Worm (Caenorhabditis elegans) whole organism, young adult: ENCODE measurements around the gene erd-2.2.
A peak's percentile ranks its signal among the peaks of the same experiment; 100 is the strongest.

ENCODE experiments used
- B0019.2 ChIP-seq: fragments of 200-800 bp; sonication (Bioruptor generic); conservative IDR thresholded peaks from 2 replicates; pipeline ENCODE4 v1.3.6; 2022; ENCODE audit warnings: missing genetic modification reagents, missing genetic modification characterization, missing compliant biosample characterization
- F37B4.10 ChIP-seq: fragments of 200-800 bp; sonication (Bioruptor generic); IDR thresholded peaks from 2 replicates; pipeline ENCODE4 v1.3.6; 2022; ENCODE audit warnings: missing genetic modification characterization, missing compliant biosample characterization
- F52B5.7 ChIP-seq: sonication (generic microtip); optimal IDR thresholded peaks from 2 replicates; lab custom pipeline; 2016; ENCODE audit warnings: mild to moderate bottlenecking, missing genetic modification characterization, missing compliant biosample characterization
- Y53F4B.3 ChIP-seq: fragments of 200-800 bp; sonication (Bioruptor generic); IDR thresholded peaks from 2 replicates; pipeline ENCODE4 v1.3.6; 2022; ENCODE audit warnings: missing genetic modification reagents, missing genetic modification characterization, missing compliant biosample characterization
- ZK185.1 ChIP-seq: sonication (generic microtip); optimal IDR thresholded peaks from 2 replicates; lab custom pipeline; 2016; ENCODE audit warnings: mild to moderate bottlenecking, missing genetic modification characterization, missing compliant biosample characterization; ENCODE audit not compliant: poor library complexity, severe bottlenecking
- athp-1 ChIP-seq: sonication (generic microtip); optimal IDR thresholded peaks from 2 replicates; lab custom pipeline; 2017; ENCODE audit warnings: mild to moderate bottlenecking, missing genetic modification characterization, missing compliant biosample characterization
- attf-3 ChIP-seq: fragments of 200-800 bp; sonication (Bioruptor generic); conservative IDR thresholded peaks from 2 replicates; pipeline ENCODE4 v1.3.6; 2022; ENCODE audit warnings: missing genetic modification reagents, missing genetic modification characterization, missing compliant biosample characterization
- attf-5 ChIP-seq: fragments of 200-800 bp; sonication (Bioruptor generic); optimal IDR thresholded peaks from 2 replicates; lab custom pipeline; 2018; ENCODE audit warnings: mild to moderate bottlenecking, missing genetic modification characterization, missing compliant biosample characterization
- ccch-3 ChIP-seq: fragments of 200-800 bp; sonication (Bioruptor generic); optimal IDR thresholded peaks from 2 replicates; lab custom pipeline; 2018; ENCODE audit warnings: mild to moderate bottlenecking, missing genetic modification characterization, missing compliant biosample characterization
- cebp-1 ChIP-seq, 2 experiments: fragments of 200-800 bp in 1 of 2; sonication (Bioruptor generic) in 1 of 2; sonication (generic microtip) in 1 of 2; IDR thresholded peaks in 1 of 2; optimal IDR thresholded peaks in 1 of 2; 2 replicates each; pipeline versions ENCODE4 v1.3.6 to Lab custom; 2017 to 2022; ENCODE audit warnings: missing compliant biosample characterization in 2 of 2, missing genetic modification characterization in 2 of 2, mild to moderate bottlenecking in 1 of 2, missing genetic modification reagents in 1 of 2, moderate library complexity in 1 of 2
- cebp-2 ChIP-seq: fragments of 200-800 bp; sonication (Bioruptor generic); IDR thresholded peaks from 2 replicates; pipeline ENCODE4 v1.3.6; 2022; ENCODE audit warnings: missing genetic modification characterization, missing compliant biosample characterization
- ceh-27 ChIP-seq: fragments of 200-800 bp; sonication (Bioruptor generic); optimal IDR thresholded peaks from 2 replicates; lab custom pipeline; 2018; ENCODE audit warnings: mild to moderate bottlenecking, missing genetic modification characterization, moderate library complexity, missing compliant biosample characterization
- ceh-79 ChIP-seq: sonication (generic microtip); optimal IDR thresholded peaks from 2 replicates; lab custom pipeline; 2017; ENCODE audit warnings: mild to moderate bottlenecking, missing genetic modification characterization, missing compliant biosample characterization
- chd-7 ChIP-seq: sonication (generic microtip); optimal IDR thresholded peaks from 2 replicates; lab custom pipeline; 2016; ENCODE audit warnings: mild to moderate bottlenecking, missing genetic modification characterization, moderate library complexity, missing compliant biosample characterization
- dpff-1 ChIP-seq: sonication (generic microtip); optimal IDR thresholded peaks from 2 replicates; lab custom pipeline; 2017; ENCODE audit warnings: mild to moderate bottlenecking, missing genetic modification characterization, missing compliant biosample characterization
- dpl-1 ChIP-seq: fragments of 150-350 bp; optimal IDR thresholded peaks from 2 replicates; lab custom pipeline; 2014; ENCODE audit warnings: missing biosample characterization, missing genetic modification reagents, missing genetic modification characterization
- egrh-3 ChIP-seq: fragments of 200-800 bp; sonication (Bioruptor generic); IDR thresholded peaks from 2 replicates; pipeline ENCODE4 v1.3.6; 2022; ENCODE audit warnings: missing genetic modification reagents, missing genetic modification characterization, missing compliant biosample characterization
- ekl-4 ChIP-seq: fragments of 200-800 bp; sonication (Bioruptor generic); IDR thresholded peaks from 2 replicates; pipeline ENCODE4 v1.3.6; 2022; ENCODE audit warnings: missing genetic modification reagents, missing genetic modification characterization, missing compliant biosample characterization
- ets-4 ChIP-seq: fragments of 200-800 bp; sonication (Bioruptor generic); optimal IDR thresholded peaks from 2 replicates; lab custom pipeline; 2018; ENCODE audit warnings: mild to moderate bottlenecking, missing genetic modification characterization, missing compliant biosample characterization
- him-1 ChIP-seq: sonication (generic microtip); optimal IDR thresholded peaks from 2 replicates; lab custom pipeline; 2016; ENCODE audit warnings: missing genotype, missing genetic modification reagents, missing genetic modification characterization, missing compliant biosample characterization
- hmg-1.2 ChIP-seq: fragments of 200-800 bp; sonication (Bioruptor generic); IDR thresholded peaks from 2 replicates; pipeline ENCODE4 v1.3.6; 2022; ENCODE audit warnings: missing genetic modification reagents, missing genetic modification characterization, missing compliant biosample characterization
- hmg-20 ChIP-seq: fragments of 200-800 bp; sonication (Bioruptor generic); IDR thresholded peaks from 2 replicates; pipeline ENCODE4 v1.3.6; 2022; ENCODE audit warnings: missing genetic modification reagents, missing genetic modification characterization, missing compliant biosample characterization
- hsf-1 ChIP-seq: fragments of 200-800 bp; sonication (Bioruptor generic); IDR thresholded peaks from 2 replicates; pipeline ENCODE4 v1.3.6; 2022; ENCODE audit warnings: missing genetic modification reagents, missing genetic modification characterization, missing compliant biosample characterization
- lag-1 ChIP-seq: fragments of 200-800 bp; sonication (Bioruptor generic); IDR thresholded peaks from 2 replicates; pipeline ENCODE4 v1.3.6; 2022; ENCODE audit warnings: missing genetic modification reagents, missing genetic modification characterization, missing compliant biosample characterization
- let-526 ChIP-seq: fragments of 200-800 bp; sonication (Bioruptor generic); IDR thresholded peaks from 2 replicates; pipeline ENCODE4 v1.3.6; 2022; ENCODE audit warnings: missing genetic modification reagents, missing genetic modification characterization, missing compliant biosample characterization
- let-607 ChIP-seq, 2 experiments: fragments of 200-800 bp in 1 of 2; sonication (Bioruptor generic) in 1 of 2; sonication (generic microtip) in 1 of 2; optimal IDR thresholded peaks; 2 replicates each; lab custom pipeline; 2016 to 2018; ENCODE audit warnings: mild to moderate bottlenecking in 2 of 2, missing compliant biosample characterization in 2 of 2, missing genetic modification characterization in 2 of 2, moderate library complexity in 2 of 2, missing genotype in 1 of 2
- lin-26 ChIP-seq: fragments of 200-800 bp; sonication (Bioruptor generic); IDR thresholded peaks from 2 replicates; pipeline ENCODE4 v1.3.6; 2022; ENCODE audit warnings: missing genetic modification reagents, missing genetic modification characterization, missing compliant biosample characterization
- lin-35 ChIP-seq, 3 experiments: fragments of 150-350 bp in 2 of 3; sonication (generic microtip) in 1 of 3; optimal IDR thresholded peaks; 2 replicates each; lab custom pipeline; 2014 to 2018; ENCODE audit warnings: missing biosample characterization in 3 of 3, missing genetic modification characterization in 3 of 3, missing genetic modification reagents in 3 of 3
- lin-40 ChIP-seq: sonication (generic microtip); optimal IDR thresholded peaks from 2 replicates; lab custom pipeline; 2016; ENCODE audit warnings: missing genetic modification characterization, mild to moderate bottlenecking, missing compliant biosample characterization, missing genotype, missing genetic modification reagents
- lir-1 ChIP-seq: fragments of 200-800 bp; sonication (Bioruptor generic); conservative IDR thresholded peaks from 2 replicates; pipeline ENCODE4 v1.3.6; 2022; ENCODE audit warnings: missing genetic modification reagents, missing genetic modification characterization, missing compliant biosample characterization
- lsl-1 ChIP-seq: fragments of 200-800 bp; sonication (Bioruptor generic); optimal IDR thresholded peaks from 2 replicates; lab custom pipeline; 2018; ENCODE audit warnings: mild to moderate bottlenecking, missing genetic modification characterization, moderate library complexity, missing compliant biosample characterization
- madf-3 ChIP-seq: fragments of 200-800 bp; sonication (Bioruptor generic); IDR thresholded peaks from 2 replicates; pipeline ENCODE4 v1.3.6; 2022; ENCODE audit warnings: missing genetic modification reagents, missing genetic modification characterization, missing compliant biosample characterization
- madf-6 ChIP-seq: fragments of 200-800 bp; sonication (Bioruptor generic); IDR thresholded peaks from 2 replicates; pipeline ENCODE4 v1.3.6; 2022; ENCODE audit warnings: missing genetic modification reagents, missing genetic modification characterization, missing compliant biosample characterization
- mcd-1 ChIP-seq: fragments of 200-800 bp; sonication (Bioruptor generic); IDR thresholded peaks from 2 replicates; pipeline ENCODE4 v1.3.6; 2022; ENCODE audit warnings: missing genetic modification reagents, missing genetic modification characterization, missing compliant biosample characterization
- mxl-1 ChIP-seq: sonication (generic microtip); optimal IDR thresholded peaks from 2 replicates; lab custom pipeline; 2016; ENCODE audit warnings: missing genetic modification characterization, missing compliant biosample characterization
- nfya-1 ChIP-seq: sonication (generic microtip); optimal IDR thresholded peaks from 2 replicates; lab custom pipeline; 2017; ENCODE audit warnings: antibody characterized with exemption, missing compliant biosample characterization, missing genetic modification characterization, borderline replicate concordance; ENCODE audit not compliant: insufficient read depth
- nfyb-1 ChIP-seq: fragments of 200-800 bp; sonication (Bioruptor generic); IDR thresholded peaks from 2 replicates; pipeline ENCODE4 v1.3.6; 2022; ENCODE audit warnings: missing genetic modification reagents, missing genetic modification characterization, missing compliant biosample characterization
- nhr-179 ChIP-seq: sonication (generic microtip); optimal IDR thresholded peaks from 2 replicates; lab custom pipeline; 2016; ENCODE audit warnings: mild to moderate bottlenecking, missing genetic modification characterization, missing compliant biosample characterization
- nhr-90 ChIP-seq: sonication (generic microtip); optimal IDR thresholded peaks from 2 replicates; lab custom pipeline; 2016; ENCODE audit warnings: missing genotype, mild to moderate bottlenecking, missing genetic modification characterization, missing compliant biosample characterization
- rpc-1 ChIP-seq, 2 experiments: fragments of 150-350 bp in 1 of 2; sonication (generic microtip) in 1 of 2; optimal IDR thresholded peaks; 2 replicates each; lab custom pipeline; 2014 to 2018; ENCODE audit warnings: missing biosample characterization in 1 of 2, missing genetic modification characterization in 1 of 2, missing genetic modification reagents in 1 of 2, missing genotype in 1 of 2
- unc-130 ChIP-seq: sonication (generic microtip); optimal IDR thresholded peaks from 2 replicates; lab custom pipeline; 2016; ENCODE audit warnings: missing genetic modification reagents, missing genetic modification characterization, missing compliant biosample characterization
- zfh-2 ChIP-seq: fragments of 200-800 bp; sonication (Bioruptor generic); conservative IDR thresholded peaks from 2 replicates; pipeline ENCODE4 v1.3.6; 2022; ENCODE audit warnings: missing genetic modification reagents, missing genetic modification characterization, missing compliant biosample characterization
- ztf-26 ChIP-seq: sonication (generic microtip); optimal IDR thresholded peaks from 2 replicates; lab custom pipeline; 2017; ENCODE audit warnings: missing genetic modification characterization, missing compliant biosample characterization

The erd-2.2 gene

ce11 chrIII:5878215-5878614 lies 28.6 kb upstream of the erd-2.2 start, which contains the start of the genes mig-21 and F01F1.2:
Gene mig-21, minus strand, starts transcription at chrIII:5878380.
Gene F01F1.2, plus strand, starts transcription at chrIII:5878554.
- TF ChIP-seq ccch-3 (GFP tag; lab: Kevin White, UChicago) (no peak), ekl-4 (GFP tag; lab: Robert Waterston, UW) (no peak), rpc-1 (optimal IDR thresholded peaks at IDR 0.05; lab: Kevin White, UChicago) (no peak), rpc-1 (tag; optimal IDR thresholded peaks at IDR 0.05; lab: Kevin White, UChicago) (no peak), let-607 (tag; optimal IDR thresholded peaks at IDR 0.05; lab: Kevin White, UChicago) (no peak), Y53F4B.3 (GFP tag; lab: Robert Waterston, UW) (no peak), cebp-1 (GFP tag; IDR thresholded peaks at IDR 0.05; lab: Robert Waterston, UW) (no peak), cebp-1 (tag; optimal IDR thresholded peaks at IDR 0.05; lab: Kevin White, UChicago) (peak; percentile 29), F52B5.7 (tag; lab: Kevin White, UChicago) (no peak), ZK185.1 (tag; lab: Kevin White, UChicago) (no peak), hmg-1.2 (GFP tag; lab: Robert Waterston, UW) (peak; percentile 88; the same call in 1 of the 2 replicates), ztf-26 (tag; lab: Kevin White, UChicago) (no peak), mxl-1 (tag; lab: Kevin White, UChicago) (no peak), nhr-179 (tag; lab: Kevin White, UChicago) (no peak), dpl-1 (GFP tag; lab: Kevin White, UChicago) (no peak), attf-5 (GFP tag; lab: Kevin White, UChicago) (no peak), lsl-1 (GFP tag; lab: Kevin White, UChicago) (peak; percentile 25)

ce11 chrIII:5879291-5879968 lies 27.4 kb upstream of the erd-2.2 start, which contains the start of gene hpo-10:
Gene hpo-10, plus strand, starts transcription at chrIII:5879489.
- TF ChIP-seq lin-35 (GFP tag; optimal IDR thresholded peaks at IDR 0.05; lab: Kevin White, UChicago), result peak in 1 of 3 experiments; percentile 15
- TF ChIP-seq ets-4, result no peak
- TF ChIP-seq attf-3 (GFP tag; lab: Robert Waterston, UW), result peak; percentile 83
- TF ChIP-seq mcd-1 (GFP tag; lab: Robert Waterston, UW), result peak; percentile 21; the same call in 1 of the 2 replicates
- 0 out of 2 replicates have a peak, but pooled peaks have one; percentile 38 for TF ChIP-seq hsf-1 (GFP tag; lab: Robert Waterston, UW)
- peak; percentile 3 for TF ChIP-seq lin-40 (tag; lab: Kevin White, UChicago)
- TF ChIP-seq cebp-2 (GFP tag; lab: Robert Waterston, UW), result no peak
- no peak for TF ChIP-seq him-1 (tag; lab: Kevin White, UChicago)
- TF ChIP-seq chd-7 (tag; lab: Kevin White, UChicago), result no peak
- TF ChIP-seq zfh-2 (GFP tag; lab: Robert Waterston, UW), result no peak
- TF ChIP-seq madf-6 (GFP tag; lab: Robert Waterston, UW), result peak; percentile 36; the same call in 1 of the 2 replicates
- TF ChIP-seq lag-1 (GFP tag; lab: Robert Waterston, UW), result no peak
- peak; percentile 31 for TF ChIP-seq dpff-1 (tag; lab: Kevin White, UChicago)
- TF ChIP-seq let-607 (tag; optimal IDR thresholded peaks at IDR 0.05; lab: Kevin White, UChicago), result peak in 1 of 2 experiments; percentile 5

ce11 chrIII:5882284-5882683 lies 24.6 kb upstream of the erd-2.2 start:
- TF ChIP-seq F37B4.10 (GFP tag; lab: Robert Waterston, UW) (no peak), nfya-1 (tag; lab: Kevin White, UChicago) (no peak), B0019.2 (GFP tag; lab: Robert Waterston, UW) (no peak), him-1 (tag; lab: Kevin White, UChicago) (peak; percentile 25), lin-26 (GFP tag; lab: Robert Waterston, UW) (no peak), let-526 (no peak), madf-3 (GFP tag; lab: Robert Waterston, UW) (0 out of 2 replicates have a peak, but pooled peaks have one; percentile 55), nfyb-1 (GFP tag; lab: Robert Waterston, UW) (no peak), F52B5.7 (tag; lab: Kevin White, UChicago) (peak; percentile 14), ceh-27 (GFP tag; lab: Kevin White, UChicago) (no peak), unc-130 (GFP tag; lab: Kevin White, UChicago) (no peak), lir-1 (GFP tag; lab: Robert Waterston, UW) (no peak), hmg-20 (no peak), nhr-90 (tag; lab: Kevin White, UChicago) (no peak), egrh-3 (no peak), athp-1 (tag; lab: Kevin White, UChicago) (peak; percentile 39), dpl-1 (GFP tag; lab: Kevin White, UChicago) (no peak), ceh-79 (tag; lab: Kevin White, UChicago) (no peak)
